Fruit fly (Drosophila melanogaster): ENCODE data around the gene CG4281.

dm6 chrX:2043660-2044397 lies 21.1 kb downstream of the CG4281 start, which contains the start of gene CG4325:
- no peak for TF ChIP-seq CG11902 (GFP tag; optimal IDR thresholded peaks at IDR 0.05)
- no peak for TF ChIP-seq CG15336 (GFP tag; IDR thresholded peaks at IDR 0.05)
- TF ChIP-seq CG9139 (GFP tag; optimal IDR thresholded peaks at IDR 0.05), result no peak
- no peak for TF ChIP-seq CG8119 (GFP tag; IDR thresholded peaks at IDR 0.05)
- peak; percentile 39 for TF ChIP-seq vri (GFP tag; optimal IDR thresholded peaks at IDR 0.05)
